Fruit fly (Drosophila melanogaster): ENCODE results near the gene for.

dm6 chr2L:3695361-3695818 is 38.6 kb upstream of the for start, which contains the start of gene CG16713:
- TF ChIP-seq CG17385 (GFP tag; optimal IDR thresholded peaks at IDR 0.05) (no peak), CG32532 (GFP tag; IDR thresholded peaks at IDR 0.05) (no peak), nom (GFP tag; optimal IDR thresholded peaks at IDR 0.05) (no peak), lov (optimal IDR thresholded peaks at IDR 0.05) (no peak), lov (GFP tag; IDR thresholded peaks at IDR 0.05) (no peak), pum (GFP tag; optimal IDR thresholded peaks at IDR 0.05) (no peak), Oli (tag; optimal IDR thresholded peaks at IDR 0.05) (no peak), sima (GFP tag; optimal IDR thresholded peaks at IDR 0.05) (no peak), HLH54F (GFP tag; optimal IDR thresholded peaks at IDR 0.05) (no peak), Max (GFP tag; optimal IDR thresholded peaks at IDR 0.05) (no peak), yki (optimal IDR thresholded peaks at IDR 0.05) (no peak), CG12236 (GFP tag; optimal IDR thresholded peaks at IDR 0.05) (no peak)
